Fruit fly (Drosophila melanogaster) whole organism, embryonic: Measurements from ENCODE around the gene CG32633.

Experiments used
- CG12071 ChIP-seq: fragments of 200-800 bp; sonication (Bioruptor generic); optimal IDR thresholded peaks from 3 replicates; lab custom pipeline; 2018; ENCODE audit warnings: missing biosample characterization, mild to moderate bottlenecking, missing genetic modification characterization
- CG12104 ChIP-seq: fragments of 200-800 bp; sonication (Bioruptor generic); optimal IDR thresholded peaks from 3 replicates; lab custom pipeline; 2016; ENCODE audit warnings: missing biosample characterization, missing genetic modification characterization
- CG13296 ChIP-seq: fragments of 200-800 bp; sonication (Bioruptor generic); optimal IDR thresholded peaks from 3 replicates; lab custom pipeline; 2018; ENCODE audit warnings: missing biosample characterization, mild to moderate bottlenecking, missing genetic modification characterization
- CG14860 ChIP-seq: fragments of 200-800 bp; sonication (Bioruptor generic); IDR thresholded peaks from 3 replicates; pipeline ENCODE4 v1.3.6; 2022; ENCODE audit warnings: missing biosample characterization, missing genetic modification characterization; ENCODE audit not compliant: partially characterized antibody
- CG1647 ChIP-seq: fragments of 200-800 bp; sonication (Bioruptor generic); optimal IDR thresholded peaks from 3 replicates; lab custom pipeline; 2016; ENCODE audit warnings: missing biosample characterization, missing genetic modification characterization
- CG2199 ChIP-seq: fragments of 200-800 bp; sonication (Bioruptor generic); IDR thresholded peaks from 3 replicates; pipeline ENCODE4 v1.3.6; 2022; ENCODE audit warnings: missing biosample characterization, missing genetic modification characterization
- CG30020 ChIP-seq: fragments of 200-800 bp; optimal IDR thresholded peaks from 2 replicates; lab custom pipeline; 2019; ENCODE audit warnings: missing biosample characterization, mild to moderate bottlenecking, missing genetic modification characterization, moderate library complexity
- CG3163 ChIP-seq: fragments of 200-800 bp; sonication (Bioruptor generic); optimal IDR thresholded peaks from 3 replicates; lab custom pipeline; 2016; ENCODE audit warnings: missing biosample characterization, missing genetic modification characterization
- CG34422 ChIP-seq: fragments of 200-800 bp; sonication (Bioruptor generic); IDR thresholded peaks from 3 replicates; pipeline ENCODE4 v1.3.6; 2022; ENCODE audit warnings: missing biosample characterization, missing genetic modification characterization
- CG4282 ChIP-seq: fragments of 200-800 bp; sonication (Bioruptor generic); optimal IDR thresholded peaks from 2 replicates; lab custom pipeline; 2016; ENCODE audit warnings: missing biosample characterization, missing genetic modification characterization
- CG43689 ChIP-seq: fragments of 200-800 bp; sonication (Bioruptor generic); IDR thresholded peaks from 2 replicates; pipeline ENCODE4 v1.3.6; 2022; ENCODE audit warnings: missing biosample characterization, missing genetic modification characterization
- CG4854 ChIP-seq: fragments of 200-800 bp; sonication (Bioruptor generic); optimal IDR thresholded peaks from 2 replicates; lab custom pipeline; 2016; ENCODE audit warnings: missing biosample characterization, missing genetic modification characterization, inconsistent platforms
- CG5245 ChIP-seq: fragments of 200-800 bp; sonication (Bioruptor generic); optimal IDR thresholded peaks from 3 replicates; lab custom pipeline; 2016; ENCODE audit warnings: missing biosample characterization, missing genetic modification characterization
- CG6654 ChIP-seq: fragments of 200-800 bp; sonication (Bioruptor generic); optimal IDR thresholded peaks from 2 replicates; lab custom pipeline; 2017; ENCODE audit warnings: missing biosample characterization, mild to moderate bottlenecking, missing genetic modification characterization
- CG6689 ChIP-seq: fragments of 200-800 bp; sonication (Bioruptor generic); IDR thresholded peaks from 2 replicates; pipeline ENCODE4 v1.3.6; 2022; ENCODE audit warnings: missing biosample characterization, missing genetic modification characterization
- CG6765 ChIP-seq: fragments of 200-800 bp; sonication (Bioruptor generic); optimal IDR thresholded peaks from 3 replicates; lab custom pipeline; 2017; ENCODE audit warnings: missing biosample characterization, mild to moderate bottlenecking, missing genetic modification characterization
- CG6813 ChIP-seq: fragments of 200-800 bp; sonication (Bioruptor generic); optimal IDR thresholded peaks from 2 replicates; lab custom pipeline; 2017; ENCODE audit warnings: missing biosample characterization, missing genetic modification characterization, mild to moderate bottlenecking, moderate library complexity, missing genetic modification reagents
- CG7271 ChIP-seq: fragments of 200-800 bp; sonication (Bioruptor generic); optimal IDR thresholded peaks from 2 replicates; lab custom pipeline; 2018; ENCODE audit warnings: missing biosample characterization, mild to moderate bottlenecking, missing genetic modification characterization, moderate library complexity
- CG8388 ChIP-seq: fragments of 200-800 bp; sonication (Bioruptor generic); optimal IDR thresholded peaks from 2 replicates; lab custom pipeline; 2019; ENCODE audit warnings: missing biosample characterization, mild to moderate bottlenecking, missing genetic modification characterization, moderate library complexity
- D19A ChIP-seq: fragments of 200-800 bp; optimal IDR thresholded peaks from 3 replicates; lab custom pipeline; 2019; ENCODE audit warnings: missing biosample characterization, mild to moderate bottlenecking, missing genetic modification characterization, moderate library complexity
- D19B ChIP-seq: fragments of 200-800 bp; sonication (Bioruptor generic); optimal IDR thresholded peaks from 2 replicates; lab custom pipeline; 2017; ENCODE audit warnings: missing biosample characterization, mild to moderate bottlenecking, missing genetic modification characterization
- Dip2 ChIP-seq: fragments of 200-800 bp; sonication (Bioruptor generic); IDR thresholded peaks from 2 replicates; pipeline ENCODE4 v1.3.6; 2022; ENCODE audit warnings: missing biosample characterization, missing genetic modification characterization
- Dp ChIP-seq: fragments of 200-800 bp; sonication (Bioruptor generic); optimal IDR thresholded peaks from 2 replicates; lab custom pipeline; 2018; ENCODE audit warnings: missing biosample characterization, mild to moderate bottlenecking, missing genetic modification characterization, moderate library complexity
- ERR ChIP-seq: fragments of 200-800 bp; sonication (Bioruptor generic); optimal IDR thresholded peaks from 2 replicates; lab custom pipeline; 2016; ENCODE audit warnings: missing biosample characterization, missing genetic modification characterization
- HLH3B ChIP-seq: fragments of 200-800 bp; sonication (Bioruptor generic); IDR thresholded peaks from 2 replicates; pipeline ENCODE4 v1.3.6; 2022; ENCODE audit warnings: missing biosample characterization, missing genetic modification characterization
- HLH4C ChIP-seq: fragments of 200-800 bp; sonication (Bioruptor generic); IDR thresholded peaks from 3 replicates; pipeline ENCODE4 v1.3.6; 2022; ENCODE audit warnings: missing biosample characterization, missing genetic modification characterization; ENCODE audit not compliant: partially characterized antibody
- HLH54F ChIP-seq: fragments of 200-800 bp; sonication (Bioruptor generic); optimal IDR thresholded peaks from 3 replicates; lab custom pipeline; 2016; ENCODE audit warnings: missing biosample characterization, missing genetic modification characterization
- Hmx ChIP-seq: fragments of 200-800 bp; sonication (Bioruptor generic); optimal IDR thresholded peaks from 2 replicates; lab custom pipeline; 2016; ENCODE audit warnings: missing biosample characterization, missing genetic modification characterization
- Jarid2 ChIP-seq: fragments of 200-800 bp; sonication (Bioruptor generic); optimal IDR thresholded peaks from 3 replicates; lab custom pipeline; 2017; ENCODE audit warnings: mild to moderate bottlenecking, missing biosample characterization, missing genetic modification reagents, missing genetic modification characterization
- MESR4 ChIP-seq: fragments of 200-800 bp; sonication (Bioruptor generic); optimal IDR thresholded peaks from 2 replicates; lab custom pipeline; 2018; ENCODE audit warnings: missing biosample characterization, mild to moderate bottlenecking, missing genetic modification characterization, moderate library complexity
- Myb ChIP-seq: fragments of 200-800 bp; sonication (Bioruptor generic); optimal IDR thresholded peaks from 2 replicates; lab custom pipeline; 2016; ENCODE audit warnings: missing biosample characterization, missing genetic modification characterization
- Nf-YB ChIP-seq: fragments of 200-800 bp; sonication (Bioruptor generic); optimal IDR thresholded peaks from 3 replicates; lab custom pipeline; 2019; ENCODE audit warnings: missing biosample characterization, mild to moderate bottlenecking, missing genetic modification characterization, moderate library complexity
- Nf-YC ChIP-seq: fragments of 200-800 bp; optimal IDR thresholded peaks from 3 replicates; lab custom pipeline; 2019; ENCODE audit warnings: missing biosample characterization, mild to moderate bottlenecking, missing genetic modification characterization, moderate library complexity
- cwo ChIP-seq: fragments of 200-800 bp; sonication (Bioruptor generic); optimal IDR thresholded peaks from 3 replicates; lab custom pipeline; 2017; ENCODE audit warnings: missing biosample characterization, missing genetic modification characterization, mild to moderate bottlenecking, moderate library complexity, missing genetic modification reagents
- fru ChIP-seq: fragments of >200 bp; optimal IDR thresholded peaks from 2 replicates; lab custom pipeline; 2017
- gt ChIP-seq: fragments of 200-800 bp; sonication (Bioruptor generic); IDR thresholded peaks from 2 replicates; pipeline ENCODE4 v1.3.6; 2022; ENCODE audit warnings: missing biosample characterization, missing genetic modification characterization
- kni ChIP-seq: fragments of 200-800 bp; sonication (Bioruptor generic); optimal IDR thresholded peaks from 3 replicates; lab custom pipeline; 2017; ENCODE audit warnings: mild to moderate bottlenecking, missing biosample characterization, missing genetic modification reagents, missing genetic modification characterization
- lab ChIP-seq: fragments of 200-800 bp; sonication (Bioruptor generic); optimal IDR thresholded peaks from 3 replicates; lab custom pipeline; 2017; ENCODE audit warnings: missing biosample characterization, missing genetic modification characterization, mild to moderate bottlenecking, moderate library complexity, missing genetic modification reagents
- mld ChIP-seq: fragments of 200-800 bp; sonication (Bioruptor generic); IDR thresholded peaks from 3 replicates; pipeline ENCODE4 v1.3.6; 2022; ENCODE audit warnings: missing biosample characterization, missing genetic modification characterization; ENCODE audit not compliant: partially characterized antibody
- org-1 ChIP-seq: fragments of 200-800 bp; sonication (Bioruptor generic); optimal IDR thresholded peaks from 2 replicates; lab custom pipeline; 2017; ENCODE audit warnings: missing biosample characterization, missing genetic modification characterization
- peb ChIP-seq: fragments of 200-800 bp; sonication (Bioruptor generic); IDR thresholded peaks from 2 replicates; pipeline ENCODE4 v1.3.6; 2022; ENCODE audit warnings: missing biosample characterization, missing genetic modification characterization
- pnt ChIP-seq: fragments of 200-800 bp; sonication (Bioruptor generic); optimal IDR thresholded peaks from 3 replicates; lab custom pipeline; 2016; ENCODE audit warnings: missing biosample characterization, missing genetic modification characterization
- prd ChIP-seq, 3 experiments: fragments of >200 bp in 2 of 3; fragments of 200-800 bp in 1 of 3; sonication (Bioruptor generic) in 1 of 3; optimal IDR thresholded peaks in 2 of 3; IDR thresholded peaks in 1 of 3; 2 replicates in 2 of 3; 3 replicates in 1 of 3; pipeline versions ENCODE4 v1.3.6 to Lab custom; 2017 to 2022; ENCODE audit warnings: missing biosample characterization in 1 of 3, missing genetic modification characterization in 1 of 3
- pros ChIP-seq: fragments of 200-800 bp; sonication (Bioruptor generic); optimal IDR thresholded peaks from 3 replicates; lab custom pipeline; 2019; ENCODE audit warnings: missing biosample characterization, mild to moderate bottlenecking, missing genetic modification characterization, moderate library complexity
- schlank ChIP-seq: fragments of 200-800 bp; sonication (Bioruptor generic); optimal IDR thresholded peaks from 2 replicates; lab custom pipeline; 2018; ENCODE audit warnings: missing biosample characterization, mild to moderate bottlenecking, missing genetic modification characterization
- sqz ChIP-seq: fragments of 200-800 bp; sonication (Bioruptor generic); optimal IDR thresholded peaks from 3 replicates; lab custom pipeline; 2018; ENCODE audit warnings: missing biosample characterization, mild to moderate bottlenecking, missing genetic modification characterization
- sug ChIP-seq: fragments of 200-800 bp; optimal IDR thresholded peaks from 2 replicates; lab custom pipeline; 2019; ENCODE audit warnings: missing biosample characterization, mild to moderate bottlenecking, missing genetic modification characterization, moderate library complexity
- zfh2 ChIP-seq: fragments of 200-800 bp; sonication (Bioruptor generic); optimal IDR thresholded peaks from 2 replicates; lab custom pipeline; 2016; ENCODE audit warnings: missing biosample characterization, missing genetic modification characterization

CG32633 gene

dm6 chrX:13563483-13564443 lies 2.3 kb downstream of the CG32633 start, which contains the start of the genes CG46311 and Tpst (continued):
- TF ChIP-seq cwo (GFP tag; lab: Kevin White, UChicago) (no peak), HLH4C (GFP tag; lab: Robert Waterston, UW) (peak; percentile 17; the same call in 1 of the 3 replicates), CG6654 (GFP tag; lab: Kevin White, UChicago) (no peak), Jarid2 (GFP tag; lab: Kevin White, UChicago) (peak; percentile 78), Nf-YC (tag; lab: Kevin White, UChicago) (peak; percentile 74), CG5245 (GFP tag; lab: Kevin White, UChicago) (peak; percentile 82), mld (GFP tag; lab: Robert Waterston, UW) (no peak), HLH3B (GFP tag; lab: Robert Waterston, UW) (peak; percentile 43; the same call in 1 of the 2 replicates), CG12071 (GFP tag; lab: Kevin White, UChicago) (peak; percentile 2), CG3163 (GFP tag; lab: Kevin White, UChicago) (peak; percentile 20), org-1 (GFP tag; lab: Kevin White, UChicago) (no peak), CG4854 (peak; percentile 22), CG6689 (GFP tag; lab: Robert Waterston, UW) (no peak), fru (lab: Kevin White, UChicago) (no peak), MESR4 (peak; percentile 84), CG2199 (peak; percentile 13; the same call in 1 of the 3 replicates), kni (peak; percentile 8), CG30020 (tag; lab: Kevin White, UChicago) (no peak), CG6813 (GFP tag; lab: Kevin White, UChicago) (peak; percentile 37), CG34422 (GFP tag; lab: Robert Waterston, UW) (peak; percentile 65; the same call in 2 of the 3 replicates), schlank (tag; lab: Kevin White, UChicago) (no peak), CG43689 (no peak), CG8388 (GFP tag; lab: Kevin White, UChicago) (no peak), Dp (GFP tag; lab: Kevin White, UChicago) (peak; percentile 51), CG4282 (GFP tag; lab: Kevin White, UChicago) (peak; percentile 59), Myb (GFP tag; lab: Kevin White, UChicago) (peak; percentile 65), CG12104 (GFP tag; lab: Kevin White, UChicago) (no peak), zfh2 (GFP tag; lab: Kevin White, UChicago) (peak; percentile 30), pros (GFP tag; lab: Kevin White, UChicago) (no peak), CG7271 (tag; lab: Kevin White, UChicago) (no peak), prd (optimal IDR thresholded peaks at IDR 0.05; lab: Kevin White, UChicago) (no peak), prd (GFP tag; IDR thresholded peaks at IDR 0.05; lab: Robert Waterston, UW) (peak; percentile 68; the same call in 2 of the 3 replicates), pnt (GFP tag; lab: Kevin White, UChicago) (peak; percentile 66), gt (no peak), lab (GFP tag; lab: Kevin White, UChicago) (peak; percentile 42), sug (no peak), ERR (peak; percentile 4), Dip2 (GFP tag; lab: Robert Waterston, UW) (no peak), HLH54F (no peak), Nf-YB (GFP tag; lab: Kevin White, UChicago) (peak; percentile 60), D19B (GFP tag; lab: Kevin White, UChicago) (no peak), CG1647 (GFP tag; lab: Kevin White, UChicago) (peak; percentile 28), CG13296 (GFP tag; lab: Kevin White, UChicago) (no peak), D19A (tag; lab: Kevin White, UChicago) (no peak), Hmx (GFP tag; lab: Kevin White, UChicago) (no peak), CG14860 (GFP tag; lab: Robert Waterston, UW) (no peak), CG6765 (no peak), sqz (GFP tag; lab: Kevin White, UChicago) (no peak), peb (GFP tag; lab: Robert Waterston, UW) (peak; percentile 47)
